Worm (Caenorhabditis elegans) whole organism, late embryonic: Measurements from ENCODE around the gene twk-26.

Source experiments
- C08G9.2 ChIP-seq: sonication (generic microtip); optimal IDR thresholded peaks from 2 replicates; lab custom pipeline; 2016; ENCODE audit warnings: mild to moderate bottlenecking, missing genetic modification characterization, moderate library complexity, missing compliant biosample characterization
- F13H6.1 ChIP-seq: sonication (generic microtip); optimal IDR thresholded peaks from 2 replicates; lab custom pipeline; 2016; ENCODE audit warnings: missing genetic modification characterization, missing compliant biosample characterization
- K02D7.2 ChIP-seq: sonication (generic microtip); optimal IDR thresholded peaks from 2 replicates; lab custom pipeline; 2017; ENCODE audit warnings: mild to moderate bottlenecking, missing genetic modification characterization, missing compliant biosample characterization
- ahr-1 ChIP-seq: sonication (generic microtip); optimal IDR thresholded peaks from 2 replicates; lab custom pipeline; 2016; ENCODE audit warnings: missing genetic modification characterization, missing compliant biosample characterization
- ceh-14 ChIP-seq: sonication (generic microtip); optimal IDR thresholded peaks from 2 replicates; lab custom pipeline; 2016; ENCODE audit warnings: missing genotype, missing genetic modification characterization, missing compliant biosample characterization
- ceh-18 ChIP-seq: sonication (generic microtip); optimal IDR thresholded peaks from 2 replicates; lab custom pipeline; 2016; ENCODE audit warnings: missing genetic modification characterization, missing compliant biosample characterization
- ceh-19 ChIP-seq: fragments of 200-800 bp; sonication (Bioruptor generic); optimal IDR thresholded peaks from 2 replicates; lab custom pipeline; 2018; ENCODE audit warnings: mild to moderate bottlenecking, missing genetic modification characterization, missing compliant biosample characterization
- ceh-22 ChIP-seq: sonication (generic microtip); optimal IDR thresholded peaks from 2 replicates; lab custom pipeline; 2017; ENCODE audit warnings: missing biosample characterization, missing genetic modification characterization
- ceh-30 ChIP-seq: fragments of 150-350 bp; optimal IDR thresholded peaks from 2 replicates; lab custom pipeline; 2014; ENCODE audit warnings: missing biosample characterization, missing genetic modification characterization
- ceh-45 ChIP-seq: fragments of 200-800 bp; sonication (Bioruptor generic); IDR thresholded peaks from 2 replicates; pipeline ENCODE4 v1.3.6; 2022; ENCODE audit warnings: missing genetic modification reagents, missing genetic modification characterization, missing compliant biosample characterization
- ceh-48 ChIP-seq: sonication (generic microtip); optimal IDR thresholded peaks from 2 replicates; lab custom pipeline; 2016; ENCODE audit warnings: missing genetic modification characterization, inconsistent platforms, missing compliant biosample characterization
- dmd-4 ChIP-seq: sonication (generic microtip); optimal IDR thresholded peaks from 2 replicates; lab custom pipeline; 2016; ENCODE audit warnings: borderline replicate concordance, missing genetic modification characterization, missing compliant biosample characterization
- dve-1 ChIP-seq: sonication (generic microtip); optimal IDR thresholded peaks from 2 replicates; lab custom pipeline; 2017; ENCODE audit warnings: antibody characterized with exemption, mild to moderate bottlenecking, missing genetic modification characterization, missing compliant biosample characterization
- elt-4 ChIP-seq: sonication (generic microtip); optimal IDR thresholded peaks from 2 replicates; lab custom pipeline; 2016; ENCODE audit warnings: missing genetic modification characterization, missing compliant biosample characterization
- eyg-1 ChIP-seq: sonication (generic microtip); optimal IDR thresholded peaks from 2 replicates; lab custom pipeline; 2016; ENCODE audit warnings: missing genotype, missing genetic modification characterization, missing compliant biosample characterization
- fax-1 ChIP-seq: sonication (generic microtip); optimal IDR thresholded peaks from 2 replicates; lab custom pipeline; 2016; ENCODE audit warnings: missing genotype, missing genetic modification characterization, missing compliant biosample characterization
- fkh-6 ChIP-seq: sonication (generic microtip); optimal IDR thresholded peaks from 2 replicates; lab custom pipeline; 2016; ENCODE audit warnings: missing genetic modification characterization, missing compliant biosample characterization
- hlh-15 ChIP-seq: sonication (generic microtip); optimal IDR thresholded peaks from 2 replicates; lab custom pipeline; 2016; ENCODE audit warnings: missing genetic modification characterization, missing compliant biosample characterization
- lim-6 ChIP-seq: sonication (generic microtip); optimal IDR thresholded peaks from 2 replicates; lab custom pipeline; 2016; ENCODE audit warnings: missing genetic modification characterization, missing compliant biosample characterization
- mec-3 ChIP-seq: sonication (generic microtip); optimal IDR thresholded peaks from 2 replicates; lab custom pipeline; 2016; ENCODE audit warnings: borderline replicate concordance, missing genetic modification characterization, missing compliant biosample characterization
- nfya-1 ChIP-seq: sonication (generic microtip); optimal IDR thresholded peaks from 2 replicates; lab custom pipeline; 2017; ENCODE audit warnings: missing genetic modification characterization, mild to moderate bottlenecking, missing compliant biosample characterization, antibody characterized with exemption, moderate library complexity
- nhr-11 ChIP-seq: fragments of 150-350 bp; optimal IDR thresholded peaks from 2 replicates; lab custom pipeline; 2014; ENCODE audit warnings: missing biosample characterization, missing genetic modification characterization
- odd-2 ChIP-seq: sonication (generic microtip); optimal IDR thresholded peaks from 2 replicates; lab custom pipeline; 2017; ENCODE audit warnings: antibody characterized with exemption, mild to moderate bottlenecking, missing genetic modification characterization, missing compliant biosample characterization
- pha-2 ChIP-seq: sonication (generic microtip); optimal IDR thresholded peaks from 2 replicates; lab custom pipeline; 2017; ENCODE audit warnings: mild to moderate bottlenecking, missing genetic modification characterization, missing compliant biosample characterization
- pha-4 ChIP-seq: fragments of 150-350 bp; optimal IDR thresholded peaks from 2 replicates; lab custom pipeline; 2018; ENCODE audit warnings: missing biosample characterization, missing genetic modification reagents, missing genetic modification characterization
- pqm-1 ChIP-seq: sonication (generic microtip); optimal IDR thresholded peaks from 2 replicates; lab custom pipeline; 2016; ENCODE audit warnings: missing genetic modification characterization, missing compliant biosample characterization
- pros-1 ChIP-seq: fragments of 150-350 bp; optimal IDR thresholded peaks from 2 replicates; lab custom pipeline; 2014; ENCODE audit warnings: missing biosample characterization, missing genetic modification reagents, missing genetic modification characterization
- ref-2 ChIP-seq: sonication (generic microtip); optimal IDR thresholded peaks from 2 replicates; lab custom pipeline; 2016; ENCODE audit warnings: missing genetic modification characterization, missing compliant biosample characterization
- sox-4 ChIP-seq: sonication (generic microtip); optimal IDR thresholded peaks from 2 replicates; lab custom pipeline; 2017; ENCODE audit warnings: mild to moderate bottlenecking, missing genetic modification characterization, inconsistent platforms, missing compliant biosample characterization
- tbx-2 ChIP-seq: sonication (generic microtip); optimal IDR thresholded peaks from 2 replicates; lab custom pipeline; 2016; ENCODE audit warnings: missing genetic modification characterization, missing compliant biosample characterization
- tbx-7 ChIP-seq: sonication (generic microtip); optimal IDR thresholded peaks from 2 replicates; lab custom pipeline; 2016; ENCODE audit warnings: missing genotype, missing genetic modification characterization, missing compliant biosample characterization
- unc-86 ChIP-seq: sonication (generic microtip); optimal IDR thresholded peaks from 2 replicates; lab custom pipeline; 2016; ENCODE audit warnings: missing genetic modification characterization, missing compliant biosample characterization
- zip-5 ChIP-seq: sonication (generic microtip); optimal IDR thresholded peaks from 2 replicates; lab custom pipeline; 2016; ENCODE audit warnings: missing genetic modification characterization, missing compliant biosample characterization
- ztf-16 ChIP-seq: sonication (generic microtip); optimal IDR thresholded peaks from 2 replicates; lab custom pipeline; 2017; ENCODE audit warnings: missing genetic modification characterization, missing compliant biosample characterization

Gene twk-26

ce11 chrX:3070322-3070721 is 15.7 kb upstream of the twk-26 start, which contains the start of gene ceh-31:
Gene ceh-31, minus strand, starts transcription at chrX:3070422.
- TF ChIP-seq ref-2 (tag; lab: Kevin White, UChicago) (peak; percentile 36), ceh-48 (tag; lab: Kevin White, UChicago) (no peak)

- TF ChIP-seq ceh-22 (no peak), ref-2 (tag; lab: Kevin White, UChicago) (no peak), ahr-1 (no peak), mec-3 (no peak), ceh-30 (tag; lab: Kevin White, UChicago) (no peak), fax-1 (no peak), ceh-48 (tag; lab: Kevin White, UChicago) (no peak), dve-1 (tag; lab: Kevin White, UChicago) (no peak), pros-1 (tag; lab: Kevin White, UChicago) (no peak), C08G9.2 (no peak), ztf-16 (tag; lab: Kevin White, UChicago) (no peak), lim-6 (no peak)
Measured at ce11 chrX:3067052-3067451, 12.4 kb upstream of the twk-26 start.

- no peak for TF ChIP-seq dmd-4 (tag; lab: Kevin White, UChicago)
- no peak for TF ChIP-seq F13H6.1 (tag; lab: Kevin White, UChicago)
- TF ChIP-seq ceh-22 = no peak
- TF ChIP-seq pha-4 = no peak
- no peak for TF ChIP-seq ref-2 (tag; lab: Kevin White, UChicago)
- TF ChIP-seq pqm-1 = no peak
- no peak for TF ChIP-seq tbx-7 (tag; lab: Kevin White, UChicago)
- no peak for TF ChIP-seq sox-4
- TF ChIP-seq nhr-11 (tag; lab: Kevin White, UChicago) = no peak
- TF ChIP-seq ceh-14 (tag; lab: Kevin White, UChicago) = no peak
Measured at ce11 chrX:3063274-3063673, 8.7 kb upstream of the twk-26 start, which contains the start of gene ceh-30. Gene ceh-30, plus strand, starts transcription at chrX:3063574.

ce11 chrX:3061698-3062097 is 7.1 kb upstream of the twk-26 start:
- TF ChIP-seq tbx-2 (tag; lab: Kevin White, UChicago) = no peak
- TF ChIP-seq ref-2 (tag; lab: Kevin White, UChicago) = no peak
- no peak for TF ChIP-seq K02D7.2 (tag; lab: Kevin White, UChicago)
- no peak for TF ChIP-seq mec-3
- no peak for TF ChIP-seq pros-1 (tag; lab: Kevin White, UChicago)
- no peak for TF ChIP-seq odd-2 (tag; lab: Kevin White, UChicago)
- TF ChIP-seq ztf-16 (tag; lab: Kevin White, UChicago) = no peak
- TF ChIP-seq ceh-45 (GFP tag; lab: Robert Waterston, UW) = no peak
- no peak for TF ChIP-seq unc-86 (tag; lab: Kevin White, UChicago)
- no peak for TF ChIP-seq elt-4 (tag; lab: Kevin White, UChicago)
- TF ChIP-seq, all 69 proteins: peak for 0

ce11 chrX:3059299-3059698 is 4.7 kb upstream of the twk-26 start, which contains the start of gene rsef-1:
Gene rsef-1, minus strand, starts transcription at chrX:3059399.
- no peak for TF ChIP-seq ceh-14 (tag; lab: Kevin White, UChicago)
- no peak for TF ChIP-seq eyg-1
- TF ChIP-seq hlh-15 (tag; lab: Kevin White, UChicago) = no peak
- TF ChIP-seq zip-5 (tag; lab: Kevin White, UChicago) = no peak
- TF ChIP-seq F13H6.1 (tag; lab: Kevin White, UChicago) = no peak
- TF ChIP-seq fkh-6 (tag; lab: Kevin White, UChicago) = no peak
- no peak for TF ChIP-seq pha-2 (tag; lab: Kevin White, UChicago)
- TF ChIP-seq tbx-2 (tag; lab: Kevin White, UChicago) = no peak
- TF ChIP-seq ceh-19 = no peak
- no peak for TF ChIP-seq pha-4
- no peak for TF ChIP-seq ceh-45 (GFP tag; lab: Robert Waterston, UW)
- TF ChIP-seq pqm-1 = no peak
- TF ChIP-seq tbx-7 (tag; lab: Kevin White, UChicago) = no peak
- TF ChIP-seq nfya-1 = no peak
- TF ChIP-seq elt-4 (tag; lab: Kevin White, UChicago) = no peak
- TF ChIP-seq dmd-4 (tag; lab: Kevin White, UChicago) = no peak
- TF ChIP-seq ceh-18 (tag; lab: Kevin White, UChicago) = no peak
